Worm (Caenorhabditis elegans): Measurements from ENCODE around the gene tre-3.

- TF ChIP-seq med-1 (GFP tag; optimal IDR thresholded peaks at IDR 0.05; ENCODE audit: insufficient read depth): no peak
- no peak for TF ChIP-seq ztf-23 (GFP tag; IDR thresholded peaks at IDR 0.05)
- no peak for TF ChIP-seq ref-1 (GFP tag; conservative IDR thresholded peaks at IDR 0.05)
- no peak for TF ChIP-seq T22C8.4 (GFP tag; IDR thresholded peaks at IDR 0.05)
- no peak for TF ChIP-seq flt-1 (GFP tag; IDR thresholded peaks at IDR 0.05)
Observed at ce11 chrV:11706353-11706752, 9.3 kb downstream of the tre-3 start.

All from whole organism, midembryonic.